Fruit fly (Drosophila melanogaster): ENCODE results near the gene CG7548.

- no peak for TF ChIP-seq lola (GFP tag; optimal IDR thresholded peaks at IDR 0.05)
- no peak for TF ChIP-seq CG9705 (GFP tag; optimal IDR thresholded peaks at IDR 0.05)
- no peak for TF ChIP-seq sv (GFP tag; optimal IDR thresholded peaks at IDR 0.05)
- no peak for TF ChIP-seq HLH106 (tag; optimal IDR thresholded peaks at IDR 0.05)
- no peak for TF ChIP-seq usp (GFP tag; optimal IDR thresholded peaks at IDR 0.05)
- no peak for TF ChIP-seq OdsH (GFP tag; optimal IDR thresholded peaks at IDR 0.05)
- TF ChIP-seq br (GFP tag; optimal IDR thresholded peaks at IDR 0.05), result no peak
- TF ChIP-seq foxo (GFP tag; optimal IDR thresholded peaks at IDR 0.05), result no peak
- no peak for TF ChIP-seq rgr (GFP tag; optimal IDR thresholded peaks at IDR 0.05)
- no peak for TF ChIP-seq Abd-B (GFP tag; optimal IDR thresholded peaks at IDR 0.05)
- TF ChIP-seq Myc (optimal IDR thresholded peaks at IDR 0.05), result no peak
- TF ChIP-seq woc (GFP tag; optimal IDR thresholded peaks at IDR 0.05), result no peak
Observed at dm6 chr3L:7506117-7506516, at the start of gene CG7548.
